Worm (Caenorhabditis elegans) whole organism, L4 larva: ENCODE data around the gene fbxa-163.
A peak's percentile ranks its signal among the peaks of the same experiment; 100 is the strongest.

Experiments used
- F26F4.8 ChIP-seq: fragments of 200-800 bp; sonication (Bioruptor generic); conservative IDR thresholded peaks from 2 replicates; pipeline ENCODE4 v1.3.6; 2022; ENCODE audit warnings: missing genetic modification characterization, missing compliant biosample characterization
- F37D6.2 ChIP-seq: sonication (generic microtip); optimal IDR thresholded peaks from 2 replicates; lab custom pipeline; 2016; ENCODE audit warnings: mild to moderate bottlenecking, missing genetic modification characterization, missing compliant biosample characterization
- F49E8.2 ChIP-seq: sonication (generic microtip); optimal IDR thresholded peaks from 2 replicates; lab custom pipeline; 2016; ENCODE audit warnings: missing compliant biosample characterization, mild to moderate bottlenecking, missing genetic modification characterization, borderline replicate concordance
- R02D3.7 ChIP-seq: fragments of 150-350 bp; sonication (generic microtip); optimal IDR thresholded peaks from 3 replicates; lab custom pipeline; 2014; ENCODE audit warnings: missing biosample characterization, missing genetic modification characterization
- T20F7.1 ChIP-seq: fragments of 200-800 bp; sonication (Bioruptor generic); optimal IDR thresholded peaks from 2 replicates; lab custom pipeline; 2018; ENCODE audit warnings: mild to moderate bottlenecking, missing genetic modification characterization, missing compliant biosample characterization
- aly-2 ChIP-seq: sonication (generic microtip); optimal IDR thresholded peaks from 2 replicates; lab custom pipeline; 2018; ENCODE audit warnings: missing biosample characterization, missing genetic modification characterization
- cey-2 ChIP-seq: sonication (generic microtip); optimal IDR thresholded peaks from 3 replicates; lab custom pipeline; 2017; ENCODE audit warnings: missing genetic modification characterization, mild to moderate bottlenecking, missing compliant biosample characterization, antibody characterized with exemption, borderline replicate concordance; ENCODE audit not compliant: insufficient read depth
- ctbp-1 ChIP-seq: fragments of 200-800 bp; sonication (Bioruptor generic); IDR thresholded peaks from 2 replicates; pipeline ENCODE4 v1.3.6; 2022; ENCODE audit warnings: missing genetic modification reagents, missing genetic modification characterization, missing compliant biosample characterization
- daf-12 ChIP-seq: fragments of 150-350 bp; optimal IDR thresholded peaks from 2 replicates; lab custom pipeline; 2014; ENCODE audit warnings: missing biosample characterization, missing genetic modification reagents, missing genetic modification characterization
- daf-8 ChIP-seq: fragments of 200-800 bp; sonication (Bioruptor generic); IDR thresholded peaks from 2 replicates; pipeline ENCODE4 v1.3.6; 2022; ENCODE audit warnings: missing genetic modification characterization, missing compliant biosample characterization
- duxl-1 ChIP-seq: sonication (generic microtip); optimal IDR thresholded peaks from 2 replicates; lab custom pipeline; 2016; ENCODE audit warnings: mild to moderate bottlenecking, missing genetic modification characterization, moderate library complexity, missing compliant biosample characterization; ENCODE audit not compliant: poor library complexity
- egl-27 ChIP-seq: sonication (generic microtip); optimal IDR thresholded peaks from 3 replicates; lab custom pipeline; 2017; ENCODE audit warnings: missing biosample characterization, missing genetic modification reagents, missing genetic modification characterization
- fkh-10 ChIP-seq: fragments of 150-350 bp; optimal IDR thresholded peaks from 2 replicates; lab custom pipeline; 2014; ENCODE audit warnings: missing biosample characterization, missing genetic modification reagents, missing genetic modification characterization
- hif-1 ChIP-seq, 2 experiments: sonication (generic microtip); optimal IDR thresholded peaks; 2 replicates each; lab custom pipeline; 2016 to 2017; ENCODE audit warnings: missing compliant biosample characterization in 2 of 2, missing genetic modification characterization in 2 of 2, missing genetic modification reagents in 2 of 2, missing genotype in 2 of 2, mild to moderate bottlenecking in 1 of 2
- lim-7 ChIP-seq: fragments of 200-800 bp; sonication (Bioruptor generic); IDR thresholded peaks from 2 replicates; pipeline ENCODE4 v1.3.6; 2022; ENCODE audit warnings: missing genetic modification characterization, missing compliant biosample characterization
- lin-29 ChIP-seq: fragments of 200-800 bp; sonication (Bioruptor generic); IDR thresholded peaks from 2 replicates; pipeline ENCODE4 v1.3.6; 2022; ENCODE audit warnings: missing genetic modification reagents, missing genetic modification characterization, missing compliant biosample characterization
- mdl-1 ChIP-seq, 2 experiments: fragments of 150-350 bp in 1 of 2; sonication (generic microtip) in 1 of 2; optimal IDR thresholded peaks; 2 replicates each; lab custom pipeline; 2014 to 2017; ENCODE audit warnings: missing biosample characterization in 2 of 2, missing genetic modification characterization in 2 of 2
- mdt-29 ChIP-seq: fragments of 200-800 bp; sonication (Bioruptor generic); IDR thresholded peaks from 2 replicates; pipeline ENCODE4 v1.3.6; 2022; ENCODE audit warnings: missing genetic modification reagents, missing genetic modification characterization, missing compliant biosample characterization
- mes-2 ChIP-seq: sonication (generic microtip); optimal IDR thresholded peaks from 2 replicates; lab custom pipeline; 2016; ENCODE audit warnings: missing genotype, mild to moderate bottlenecking, missing genetic modification characterization, missing compliant biosample characterization; ENCODE audit not compliant: poor library complexity, severe bottlenecking
- mxl-3 ChIP-seq: fragments of 200-800 bp; sonication (Bioruptor generic); optimal IDR thresholded peaks from 2 replicates; lab custom pipeline; 2018; ENCODE audit warnings: mild to moderate bottlenecking, missing genetic modification characterization, missing compliant biosample characterization
- nhr-28 ChIP-seq: fragments of 150-350 bp; optimal IDR thresholded peaks from 2 replicates; lab custom pipeline; 2014; ENCODE audit warnings: missing biosample characterization, missing genetic modification characterization
- nhr-41 ChIP-seq: fragments of 200-800 bp; sonication (Bioruptor generic); IDR thresholded peaks from 2 replicates; pipeline ENCODE4 v1.3.6; 2022; ENCODE audit warnings: missing genetic modification reagents, missing genetic modification characterization, missing compliant biosample characterization
- nhr-42 ChIP-seq: fragments of 200-800 bp; sonication (Bioruptor generic); IDR thresholded peaks from 2 replicates; pipeline ENCODE4 v1.3.6; 2022; ENCODE audit warnings: missing genetic modification characterization, missing compliant biosample characterization
- nhr-76 ChIP-seq: fragments of 150-350 bp; optimal IDR thresholded peaks from 2 replicates; lab custom pipeline; 2014; ENCODE audit warnings: missing biosample characterization, missing genetic modification characterization
- pha-4 ChIP-seq, 2 experiments: fragments of 150-350 bp in 1 of 2; fragments of 200-800 bp in 1 of 2; sonication (Bioruptor generic) in 1 of 2; IDR thresholded peaks in 1 of 2; optimal IDR thresholded peaks in 1 of 2; 2 replicates each; pipeline versions ENCODE4 v1.3.6 to Lab custom; 2014 to 2022; ENCODE audit warnings: missing genetic modification characterization in 2 of 2, missing genetic modification reagents in 2 of 2, missing biosample characterization in 1 of 2, missing compliant biosample characterization in 1 of 2
- pqm-1 ChIP-seq: sonication (generic microtip); optimal IDR thresholded peaks from 2 replicates; lab custom pipeline; 2017; ENCODE audit warnings: missing biosample characterization, missing genetic modification characterization
- rbr-2 ChIP-seq: sonication (generic microtip); optimal IDR thresholded peaks from 2 replicates; lab custom pipeline; 2016; ENCODE audit warnings: missing genotype, missing genetic modification characterization, missing compliant biosample characterization
- skn-1 ChIP-seq: fragments of 150-350 bp; optimal IDR thresholded peaks from 2 replicates; lab custom pipeline; 2014; ENCODE audit warnings: missing biosample characterization, missing genetic modification characterization
- snpc-4 ChIP-seq: fragments of 150-350 bp; optimal IDR thresholded peaks from 2 replicates; lab custom pipeline; 2014; ENCODE audit warnings: missing biosample characterization, missing genetic modification characterization
- tra-1 ChIP-seq: fragments of 200-800 bp; sonication (Bioruptor generic); IDR thresholded peaks from 2 replicates; pipeline ENCODE4 v1.3.6; 2022; ENCODE audit warnings: missing genetic modification reagents, missing genetic modification characterization, missing compliant biosample characterization
- unc-39 ChIP-seq: sonication (generic microtip); optimal IDR thresholded peaks from 2 replicates; lab custom pipeline; 2017; ENCODE audit warnings: missing biosample characterization, missing genetic modification characterization
- unc-62 ChIP-seq, 3 experiments: fragments of 150-350 bp in 1 of 3; sonication (generic microtip); optimal IDR thresholded peaks in 2 of 3; peaks in 1 of 3; 1 replicate in 1 of 3; 2 replicates in 2 of 3; lab custom pipeline; 2014 to 2017; ENCODE audit warnings: missing biosample characterization in 3 of 3, missing genetic modification characterization in 3 of 3, missing genetic modification reagents in 3 of 3, missing genotype in 1 of 3
- zag-1 ChIP-seq: fragments of 150-350 bp; optimal IDR thresholded peaks from 2 replicates; lab custom pipeline; 2014; ENCODE audit warnings: missing biosample characterization, missing genetic modification characterization

fbxa-163 gene

ce11 chrII:1625666-1626065 lies 15.1 kb upstream of the fbxa-163 start, which contains the start of gene C08E3.14:
TSS of gene C08E3.14 (plus strand) at chrII:1625966.
- TF ChIP-seq rbr-2 (no peak), snpc-4 (tag; lab: Kevin White, UChicago) (no peak), pha-4 (GFP tag; IDR thresholded peaks at IDR 0.05; lab: Robert Waterston, UW) (no peak), pha-4 (tag; optimal IDR thresholded peaks at IDR 0.05; lab: Kevin White, UChicago) (no peak), mes-2 (tag; lab: Kevin White, UChicago) (no peak), unc-62 (GFP tag; optimal IDR thresholded peaks at IDR 0.05 in 1 of 2; lab: Kevin White, UChicago) (no peak), unc-62 (tag; optimal IDR thresholded peaks at IDR 0.05; lab: Kevin White, UChicago) (no peak), daf-8 (GFP tag; lab: Robert Waterston, UW) (no peak), tra-1 (no peak), lin-29 (no peak), unc-39 (tag; lab: Kevin White, UChicago) (no peak), aly-2 (tag; lab: Kevin White, UChicago) (no peak), R02D3.7 (tag; lab: Kevin White, UChicago) (no peak), F26F4.8 (GFP tag; lab: Robert Waterston, UW) (no peak), nhr-42 (GFP tag; lab: Robert Waterston, UW) (no peak), F49E8.2 (tag; lab: Kevin White, UChicago) (no peak), lim-7 (GFP tag; lab: Robert Waterston, UW) (no peak), hif-1 (tag; optimal IDR thresholded peaks at IDR 0.05; lab: Kevin White, UChicago) (no peak), nhr-41 (GFP tag; lab: Robert Waterston, UW) (no peak), cey-2 (tag; lab: Kevin White, UChicago) (no peak)

- no peak for TF ChIP-seq cey-2 (tag; lab: Kevin White, UChicago)
- no peak for TF ChIP-seq mdt-29
- no peak for TF ChIP-seq duxl-1 (tag; lab: Kevin White, UChicago)
- TF ChIP-seq daf-12 (tag; lab: Kevin White, UChicago) = no peak
- no peak for TF ChIP-seq F37D6.2 (tag; lab: Kevin White, UChicago)
- no peak for TF ChIP-seq F26F4.8 (GFP tag; lab: Robert Waterston, UW)
- TF ChIP-seq skn-1 (tag; lab: Kevin White, UChicago) = no peak
- TF ChIP-seq fkh-10 (GFP tag; lab: Kevin White, UChicago) = no peak
- TF ChIP-seq T20F7.1 (GFP tag; lab: Kevin White, UChicago) = no peak
- no peak for TF ChIP-seq zag-1 (tag; lab: Kevin White, UChicago)
- no peak for TF ChIP-seq unc-62 (GFP tag; optimal IDR thresholded peaks at IDR 0.05 in 1 of 2; lab: Kevin White, UChicago)
- TF ChIP-seq unc-62 (tag; optimal IDR thresholded peaks at IDR 0.05; lab: Kevin White, UChicago) = no peak
- TF ChIP-seq R02D3.7 (tag; lab: Kevin White, UChicago) = no peak
- no peak for TF ChIP-seq lin-29
- TF ChIP-seq mdl-1 (tag; optimal IDR thresholded peaks at IDR 0.05; lab: Kevin White, UChicago) = no peak
Measured at ce11 chrII:1624572-1624971, 14.0 kb upstream of the fbxa-163 start, which contains the start of gene fbxa-160. TSS of gene fbxa-160 (minus strand) at chrII:1624672.

- TF ChIP-seq mxl-3 (GFP tag; lab: Kevin White, UChicago) (peak; percentile 15), unc-62 (GFP tag; optimal IDR thresholded peaks at IDR 0.05 in 1 of 2; lab: Kevin White, UChicago) (peak in 1 of 2 experiments; percentile 71), unc-62 (tag; optimal IDR thresholded peaks at IDR 0.05; lab: Kevin White, UChicago) (no peak), pqm-1 (peak; percentile 95), nhr-28 (tag; lab: Kevin White, UChicago) (peak; percentile 45), egl-27 (no peak)
Measured at ce11 chrII:1621795-1622194, 11.3 kb upstream of the fbxa-163 start.

- TF ChIP-seq ctbp-1 (GFP tag; lab: Robert Waterston, UW) (no peak), nhr-76 (no peak)
Measured at ce11 chrII:1621180-1621579, 10.7 kb upstream of the fbxa-163 start, which contains the start of gene fbxa-158. TSS of gene fbxa-158 (minus strand) at chrII:1621280.
